Fruit fly (Drosophila melanogaster): ENCODE measurements around the gene CG13445.

Gene CG13445

DNA sequence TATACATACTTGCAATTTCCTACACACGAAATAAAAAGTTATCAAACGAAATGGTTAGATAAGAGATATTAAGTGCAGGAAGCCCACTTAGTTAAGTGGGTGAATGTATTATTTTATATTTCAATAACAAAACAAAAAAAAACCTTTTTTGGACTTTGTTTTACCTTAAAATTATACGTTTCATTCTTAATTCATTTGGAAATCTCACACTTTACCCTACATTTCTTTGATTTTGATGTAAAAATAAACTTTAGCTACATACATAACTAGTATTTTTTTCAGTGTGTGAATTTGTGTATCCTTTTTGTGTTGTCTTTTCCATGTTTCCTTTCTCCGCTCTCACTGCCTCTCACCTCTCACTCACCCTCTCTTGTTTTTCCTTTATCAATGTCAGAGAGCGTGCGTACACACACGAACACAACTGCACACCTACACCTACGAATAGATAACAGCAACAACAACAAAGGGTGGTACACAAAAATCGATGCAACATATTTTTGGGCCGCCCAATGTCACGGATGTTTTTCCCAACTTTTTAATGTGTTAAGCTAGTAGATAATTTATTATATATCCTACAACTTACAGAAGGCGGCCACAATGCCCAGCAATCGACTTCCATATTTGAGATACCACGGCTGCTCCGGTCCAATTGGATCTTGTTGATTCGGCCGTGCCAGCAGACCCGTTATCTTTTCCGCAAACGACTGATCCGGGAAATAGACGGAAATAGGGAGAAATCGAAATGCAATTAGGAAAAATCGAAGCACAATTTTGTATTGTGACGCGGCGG, 6.3 kb downstream of the CG13445 start (continued):
- peak; percentile 15 for TF ChIP-seq btn (GFP tag; optimal IDR thresholded peaks at IDR 0.05)
- peak; percentile 78 for TF ChIP-seq phol (tag; optimal IDR thresholded peaks at IDR 0.05)
- peak; percentile 70 for TF ChIP-seq yki (optimal IDR thresholded peaks at IDR 0.05)
- no peak for TF ChIP-seq CG30020 (tag; optimal IDR thresholded peaks at IDR 0.05)
- TF ChIP-seq tll (GFP tag; optimal IDR thresholded peaks at IDR 0.05) = no peak
- TF ChIP-seq Meics (GFP tag; optimal IDR thresholded peaks at IDR 0.05) = peak; percentile 80
- peak; percentile 72 for TF ChIP-seq tin (GFP tag; optimal IDR thresholded peaks at IDR 0.05)
- no peak for TF ChIP-seq CG10959 (GFP tag; IDR thresholded peaks at IDR 0.05)
- no peak for TF ChIP-seq Awh (GFP tag; IDR thresholded peaks at IDR 0.05)
- no peak for TF ChIP-seq NC2α (GFP tag; optimal IDR thresholded peaks at IDR 0.05)
- TF ChIP-seq Lim3 (GFP tag; IDR thresholded peaks at IDR 0.05) = no peak
- peak; percentile 67 for TF ChIP-seq CG17385 (GFP tag; optimal IDR thresholded peaks at IDR 0.05)
- TF ChIP-seq CG10462 (GFP tag; optimal IDR thresholded peaks at IDR 0.05) = peak; percentile 63
- peak; percentile 54 for TF ChIP-seq CG12659 (GFP tag; optimal IDR thresholded peaks at IDR 0.05)
- TF ChIP-seq ind (GFP tag; optimal IDR thresholded peaks at IDR 0.05) = peak; percentile 67
- peak in 1 of 2 experiments; percentile 70 for TF ChIP-seq Dfd (GFP tag; optimal IDR thresholded peaks at IDR 0.05)
- TF ChIP-seq twi (tag; optimal IDR thresholded peaks at IDR 0.05) = peak; percentile 8
- peak; percentile 42 for TF ChIP-seq fd3F (GFP tag; optimal IDR thresholded peaks at IDR 0.05)
- peak; percentile 79 for TF ChIP-seq Hsf (GFP tag; optimal IDR thresholded peaks at IDR 0.05)
- peak; percentile 71 for TF ChIP-seq CG17361 (GFP tag; IDR thresholded peaks at IDR 0.05)
- peak; percentile 77 for TF ChIP-seq CoRest (tag; optimal IDR thresholded peaks at IDR 0.05)
- TF ChIP-seq ERR (GFP tag; optimal IDR thresholded peaks at IDR 0.05) = peak; percentile 0
- TF ChIP-seq sug (tag; optimal IDR thresholded peaks at IDR 0.05) = peak; percentile 53
- TF ChIP-seq sisA (GFP tag; IDR thresholded peaks at IDR 0.05) = no peak
- no peak for TF ChIP-seq CG7928 (GFP tag; optimal IDR thresholded peaks at IDR 0.05)
- TF ChIP-seq hb (GFP tag; IDR thresholded peaks at IDR 0.05; ENCODE audit: partially characterized antibody) = no peak
- peak; percentile 66 for TF ChIP-seq lbe (GFP tag; optimal IDR thresholded peaks at IDR 0.05)
- TF ChIP-seq bowl (GFP tag; IDR thresholded peaks at IDR 0.05) = no peak
- TF ChIP-seq Lhr (GFP tag; optimal IDR thresholded peaks at IDR 0.05) = no peak
- TF ChIP-seq CG10366 (GFP tag; IDR thresholded peaks at IDR 0.05) = no peak
- no peak for TF ChIP-seq HLH4C (GFP tag; IDR thresholded peaks at IDR 0.05; ENCODE audit: partially characterized antibody)
- TF ChIP-seq CG11560 (tag; IDR thresholded peaks at IDR 0.05) = no peak
- no peak for TF ChIP-seq CG15073 (GFP tag; optimal IDR thresholded peaks at IDR 0.05)
- TF ChIP-seq CG11398 (GFP tag; optimal IDR thresholded peaks at IDR 0.05) = peak; percentile 59
- no peak for TF ChIP-seq CG12769 (tag; optimal IDR thresholded peaks at IDR 0.05)
- TF ChIP-seq Sry-β (GFP tag; optimal IDR thresholded peaks at IDR 0.05) = no peak
- peak; percentile 22 for TF ChIP-seq trem (tag; optimal IDR thresholded peaks at IDR 0.05)
- TF ChIP-seq gt (GFP tag; IDR thresholded peaks at IDR 0.05) = no peak
- TF ChIP-seq al (GFP tag; IDR thresholded peaks at IDR 0.05) = peak; percentile 42; the same call in 1 of the 2 replicates
- TF ChIP-seq CG2120 (GFP tag; optimal IDR thresholded peaks at IDR 0.05) = peak; percentile 88
- TF ChIP-seq CG16813 (GFP tag; IDR thresholded peaks at IDR 0.05; ENCODE audit: partially characterized antibody) = no peak
- no peak for TF ChIP-seq CG11085 (GFP tag; IDR thresholded peaks at IDR 0.05)
- peak; percentile 57 for TF ChIP-seq Ada2b (GFP tag; IDR thresholded peaks at IDR 0.05)
- TF ChIP-seq Drgx (GFP tag; IDR thresholded peaks at IDR 0.05) = peak; percentile 85
- TF ChIP-seq CG4730 (GFP tag; IDR thresholded peaks at IDR 0.05) = no peak
- TF ChIP-seq CG2875 (GFP tag; optimal IDR thresholded peaks at IDR 0.05) = peak; percentile 63
- TF ChIP-seq croc (GFP tag; conservative IDR thresholded peaks at IDR 0.05) = peak; percentile 31; the same call in 1 of the 3 replicates
- TF ChIP-seq CrebB (tag; optimal IDR thresholded peaks at IDR 0.05) = peak; percentile 58
- no peak for TF ChIP-seq BEAF-32 (GFP tag; optimal IDR thresholded peaks at IDR 0.05)
- peak; percentile 13 for TF ChIP-seq CG12236 (GFP tag; optimal IDR thresholded peaks at IDR 0.05)
